Fruit fly (Drosophila melanogaster): ENCODE measurements around the gene CG10663.

DNA sequence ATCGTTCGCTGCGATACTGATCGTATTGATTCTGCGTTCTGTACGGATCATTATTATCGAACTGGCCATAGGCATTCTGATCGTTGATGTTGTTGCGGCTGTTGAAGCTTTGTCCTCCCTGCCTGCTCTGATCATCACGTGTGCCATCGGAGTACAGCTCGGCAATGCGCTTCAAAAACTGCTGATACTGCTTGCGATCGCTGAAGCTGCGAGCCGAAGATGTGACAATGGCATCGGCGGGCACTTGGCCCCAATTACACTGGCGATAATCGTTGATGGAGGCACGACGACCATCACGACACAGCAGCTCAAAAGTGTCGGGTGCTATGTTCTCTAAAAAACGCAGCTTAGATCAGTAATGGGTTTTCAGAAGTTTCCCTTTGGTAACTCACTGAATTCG is 47.4 kb upstream of the CG10663 start:
- TF ChIP-seq CG8478 (optimal IDR thresholded peaks at IDR 0.05) (no peak), CTCF (optimal IDR thresholded peaks at IDR 0.05) (no peak)
